Worm (Caenorhabditis elegans): Measurements from ENCODE around the gene F39H12.3.

ce11 chrX:789848-790247, 51.4 kb downstream of the F39H12.3 start:
- TF ChIP-seq W03F9.2 (tag; optimal IDR thresholded peaks at IDR 0.05), result no peak
- TF ChIP-seq him-1 (tag; optimal IDR thresholded peaks at IDR 0.05), result no peak
